Worm (Caenorhabditis elegans): ENCODE measurements around the gene dlc-5.
A peak's percentile ranks its signal among the peaks of the same experiment; 100 is the strongest.

The dlc-5 gene

ce11 chrIV:6442016-6442618 is 4.1 kb downstream of the dlc-5 start (continued):
- no peak for TF ChIP-seq nfya-2 (GFP tag; IDR thresholded peaks at IDR 0.05)

ce11 chrIV:6443018-6443417 is 5.0 kb downstream of the dlc-5 start:
- no peak for TF ChIP-seq ceh-91 (GFP tag; IDR thresholded peaks at IDR 0.05)
- peak; percentile 1 for TF ChIP-seq nhr-80 (tag; optimal IDR thresholded peaks at IDR 0.05)
- TF ChIP-seq unc-62 (GFP tag; optimal IDR thresholded peaks at IDR 0.05) = no peak
- TF ChIP-seq efl-1 (GFP tag; optimal IDR thresholded peaks at IDR 0.05) = no peak

- no peak for TF ChIP-seq zfh-2 (GFP tag; conservative IDR thresholded peaks at IDR 0.05)
- no peak for TF ChIP-seq nhr-179 (tag; optimal IDR thresholded peaks at IDR 0.05)
- TF ChIP-seq cebp-2 (GFP tag; IDR thresholded peaks at IDR 0.05) = no peak
- TF ChIP-seq aptf-3 (GFP tag; IDR thresholded peaks at IDR 0.05) = no peak
- TF ChIP-seq nfya-2 (GFP tag; IDR thresholded peaks at IDR 0.05) = no peak
- TF ChIP-seq F52B5.7 (tag; optimal IDR thresholded peaks at IDR 0.05) = no peak
- no peak for TF ChIP-seq ztf-25 (GFP tag; IDR thresholded peaks at IDR 0.05)
- TF ChIP-seq nhr-120 (GFP tag; IDR thresholded peaks at IDR 0.05) = no peak
- no peak for TF ChIP-seq lsy-27 (tag; optimal IDR thresholded peaks at IDR 0.05; ENCODE audit: borderline replicate concordance, insufficient read depth)
- TF ChIP-seq F23B12.7 (tag; optimal IDR thresholded peaks at IDR 0.05; ENCODE audit: insufficient read depth) = no peak
- no peak for TF ChIP-seq sdz-38 (tag; optimal IDR thresholded peaks at IDR 0.05)
- TF ChIP-seq somi-1 (GFP tag; optimal IDR thresholded peaks at IDR 0.05) = no peak
- TF ChIP-seq die-1 (tag; optimal IDR thresholded peaks at IDR 0.05) = no peak
- TF ChIP-seq efl-1 (GFP tag; optimal IDR thresholded peaks at IDR 0.05) = no peak
- no peak for TF ChIP-seq ceh-100 (GFP tag; IDR thresholded peaks at IDR 0.05)
- TF ChIP-seq snpc-1.3 (tag; optimal IDR thresholded peaks at IDR 0.05; ENCODE audit: insufficient read depth) = no peak
- no peak for TF ChIP-seq ztf-26 (tag; optimal IDR thresholded peaks at IDR 0.05)
- no peak for TF ChIP-seq snpc-1.1 (tag; optimal IDR thresholded peaks at IDR 0.05; ENCODE audit: insufficient read depth)
- no peak for TF ChIP-seq nhr-27 (tag; optimal IDR thresholded peaks at IDR 0.05)
- no peak for TF ChIP-seq ceh-58 (GFP tag; IDR thresholded peaks at IDR 0.05)
These were observed 19.5 kb downstream of the dlc-5 start, which contains the start of gene lgc-10 for ce11 chrIV:6457472-6457871. Gene lgc-10, minus strand, starts transcription at chrIV:6457572.

- TF ChIP-seq attf-6 (GFP tag; IDR thresholded peaks at IDR 0.05) (peak; percentile 57; the same call in 1 of the 2 replicates), snpc-1.1 (tag; optimal IDR thresholded peaks at IDR 0.05; ENCODE audit: insufficient read depth) (peak; percentile 79), rec-8 (tag; optimal IDR thresholded peaks at IDR 0.05) (no peak), Y53G8AR.9 (GFP tag; conservative IDR thresholded peaks at IDR 0.05) (no peak), xnd-1 (tag; optimal IDR thresholded peaks at IDR 0.05) (no peak), snpc-4 (GFP tag; optimal IDR thresholded peaks at IDR 0.05) (peak; percentile 69), snpc-4 (tag; optimal IDR thresholded peaks at IDR 0.05) (peak; percentile 66 to 77 (median 73))
These were observed 22.6 kb downstream of the dlc-5 start for ce11 chrIV:6460596-6460995.

ce11 chrIV:6464005-6464404 is 26.0 kb downstream of the dlc-5 start, which contains the start of gene acr-25:
Gene acr-25, plus strand, starts transcription at chrIV:6464305.
- TF ChIP-seq chd-7 (tag; optimal IDR thresholded peaks at IDR 0.05) = no peak
- no peak for TF ChIP-seq F55B11.4 (tag; optimal IDR thresholded peaks at IDR 0.05; ENCODE audit: borderline replicate concordance, insufficient read depth)
- TF ChIP-seq bed-2 (GFP tag; IDR thresholded peaks at IDR 0.05) = no peak
- no peak for TF ChIP-seq sea-2 (GFP tag; IDR thresholded peaks at IDR 0.05)
- TF ChIP-seq unc-130 (GFP tag; optimal IDR thresholded peaks at IDR 0.05) = no peak
